Fruit fly (Drosophila melanogaster) whole organism, embryonic: ENCODE measurements around the gene cysu.

ENCODE experiments used
- Atf-2 ChIP-seq: fragments of 200-800 bp; sonication (Bioruptor generic); optimal IDR thresholded peaks from 2 replicates; lab custom pipeline; 2016; ENCODE audit warnings: missing biosample characterization, missing genetic modification characterization
- Atf6 ChIP-seq: fragments of 200-800 bp; sonication (Bioruptor generic); IDR thresholded peaks from 2 replicates; pipeline ENCODE4 v1.3.6; 2022; ENCODE audit warnings: missing biosample characterization, missing genetic modification characterization
- CG10979 ChIP-seq: fragments of 200-800 bp; sonication (Bioruptor generic); optimal IDR thresholded peaks from 2 replicates; lab custom pipeline; 2018; ENCODE audit warnings: missing biosample characterization, mild to moderate bottlenecking, missing genetic modification characterization, moderate library complexity
- CG11085 ChIP-seq: fragments of 200-800 bp; sonication (Bioruptor generic); IDR thresholded peaks from 2 replicates; pipeline ENCODE4 v1.3.6; 2022; ENCODE audit warnings: missing biosample characterization, missing genetic modification characterization
- CG1529 ChIP-seq: fragments of 200-800 bp; sonication (Bioruptor generic); optimal IDR thresholded peaks from 3 replicates; lab custom pipeline; 2018; ENCODE audit warnings: missing biosample characterization, missing genetic modification characterization
- CG16813 ChIP-seq: fragments of 200-800 bp; sonication (Bioruptor generic); IDR thresholded peaks from 3 replicates; pipeline ENCODE4 v1.3.6; 2022; ENCODE audit warnings: missing biosample characterization, missing genetic modification characterization; ENCODE audit not compliant: partially characterized antibody
- CG17385 ChIP-seq: fragments of 200-800 bp; sonication (Bioruptor generic); optimal IDR thresholded peaks from 3 replicates; lab custom pipeline; 2018; ENCODE audit warnings: missing biosample characterization, mild to moderate bottlenecking, missing genetic modification characterization
- CG17912 ChIP-seq: fragments of 200-800 bp; sonication (Bioruptor generic); optimal IDR thresholded peaks from 2 replicates; lab custom pipeline; 2018; ENCODE audit warnings: missing biosample characterization, mild to moderate bottlenecking, missing genetic modification characterization
- CG18262 ChIP-seq: fragments of 200-800 bp; optimal IDR thresholded peaks from 3 replicates; lab custom pipeline; 2019; ENCODE audit warnings: missing biosample characterization, mild to moderate bottlenecking, missing genetic modification characterization, moderate library complexity
- CG18619 ChIP-seq: fragments of 200-800 bp; sonication (Bioruptor generic); optimal IDR thresholded peaks from 3 replicates; lab custom pipeline; 2017; ENCODE audit warnings: missing biosample characterization, mild to moderate bottlenecking, missing genetic modification characterization
- CG2875 ChIP-seq: fragments of 200-800 bp; sonication (Bioruptor generic); optimal IDR thresholded peaks from 2 replicates; lab custom pipeline; 2017; ENCODE audit warnings: missing biosample characterization, mild to moderate bottlenecking, missing genetic modification characterization, missing genetic modification reagents
- CG30431 ChIP-seq: fragments of 200-800 bp; sonication (Bioruptor generic); optimal IDR thresholded peaks from 2 replicates; lab custom pipeline; 2017; ENCODE audit warnings: missing biosample characterization, missing genetic modification characterization
- CG32767 ChIP-seq: fragments of 200-800 bp; sonication (Bioruptor generic); IDR thresholded peaks from 2 replicates; pipeline ENCODE4 v1.3.6; 2022; ENCODE audit warnings: missing biosample characterization, missing genetic modification characterization
- CG3838 ChIP-seq: fragments of 200-800 bp; sonication (Bioruptor generic); optimal IDR thresholded peaks from 3 replicates; lab custom pipeline; 2016; ENCODE audit warnings: missing biosample characterization, missing genetic modification characterization
- CG4282 ChIP-seq: fragments of 200-800 bp; sonication (Bioruptor generic); optimal IDR thresholded peaks from 2 replicates; lab custom pipeline; 2016; ENCODE audit warnings: missing biosample characterization, missing genetic modification characterization
- CG4404 ChIP-seq: fragments of 200-800 bp; sonication (Bioruptor generic); IDR thresholded peaks from 2 replicates; pipeline ENCODE4 v1.3.6; 2022; ENCODE audit warnings: missing biosample characterization, missing genetic modification characterization
- CG6791 ChIP-seq: fragments of 200-800 bp; sonication (Bioruptor generic); IDR thresholded peaks from 3 replicates; pipeline ENCODE4 v1.3.6; 2022; ENCODE audit warnings: missing biosample characterization, missing genetic modification characterization; ENCODE audit not compliant: partially characterized antibody
- Dip2 ChIP-seq: fragments of 200-800 bp; sonication (Bioruptor generic); IDR thresholded peaks from 2 replicates; pipeline ENCODE4 v1.3.6; 2022; ENCODE audit warnings: missing biosample characterization, missing genetic modification characterization
- ERR ChIP-seq: fragments of 200-800 bp; sonication (Bioruptor generic); optimal IDR thresholded peaks from 2 replicates; lab custom pipeline; 2016; ENCODE audit warnings: missing biosample characterization, missing genetic modification characterization
- Ets65A ChIP-seq: fragments of 200-800 bp; sonication (Bioruptor generic); peaks from one replicate; lab custom pipeline; 2016; ENCODE audit warnings: missing biosample characterization, missing genetic modification characterization
- Fer1 ChIP-seq: fragments of 200-800 bp; sonication (Bioruptor generic); optimal IDR thresholded peaks from 2 replicates; lab custom pipeline; 2017; ENCODE audit warnings: missing biosample characterization, mild to moderate bottlenecking, missing genetic modification characterization
- Gsc ChIP-seq: fragments of 200-800 bp; sonication (Bioruptor generic); IDR thresholded peaks from 2 replicates; pipeline ENCODE4 v1.3.6; 2022; ENCODE audit warnings: missing biosample characterization, missing genetic modification characterization
- H2.0 ChIP-seq: fragments of 200-800 bp; sonication (Bioruptor generic); IDR thresholded peaks from 2 replicates; pipeline ENCODE4 v1.3.6; 2022; ENCODE audit warnings: missing biosample characterization, missing genetic modification characterization
- Hsf ChIP-seq: fragments of 200-800 bp; sonication (Bioruptor generic); optimal IDR thresholded peaks from 3 replicates; lab custom pipeline; 2016; ENCODE audit warnings: missing biosample characterization, missing genetic modification characterization
- Med ChIP-seq: fragments of 200-800 bp; sonication (Bioruptor generic); peaks from one replicate; lab custom pipeline; 2016; ENCODE audit warnings: missing biosample characterization, missing genetic modification characterization, mild to moderate bottlenecking, inconsistent platforms, moderate library complexity
- Myb ChIP-seq: fragments of 200-800 bp; sonication (Bioruptor generic); optimal IDR thresholded peaks from 2 replicates; lab custom pipeline; 2016; ENCODE audit warnings: missing biosample characterization, missing genetic modification characterization
- NC2β ChIP-seq: fragments of 200-800 bp; sonication (Bioruptor generic); optimal IDR thresholded peaks from 2 replicates; lab custom pipeline; 2016; ENCODE audit warnings: missing biosample characterization, missing genetic modification characterization
- Neu2 ChIP-seq: fragments of 200-800 bp; sonication (Bioruptor generic); optimal IDR thresholded peaks from 3 replicates; lab custom pipeline; 2016; ENCODE audit warnings: missing biosample characterization, missing genetic modification characterization, borderline replicate concordance
- Taf1 ChIP-seq: fragments of 200-800 bp; sonication (Bioruptor generic); IDR thresholded peaks from 2 replicates; pipeline ENCODE4 v1.3.6; 2022; ENCODE audit warnings: missing biosample characterization, missing genetic modification characterization
- Xbp1 ChIP-seq: fragments of 200-800 bp; sonication (Bioruptor generic); optimal IDR thresholded peaks from 3 replicates; lab custom pipeline; 2016; ENCODE audit warnings: missing biosample characterization, mild to moderate bottlenecking, missing genetic modification characterization
- ara ChIP-seq: fragments of 200-800 bp; sonication (Bioruptor generic); IDR thresholded peaks from 2 replicates; pipeline ENCODE4 v1.3.6; 2022; ENCODE audit warnings: missing biosample characterization, missing genetic modification characterization
- bab2 ChIP-seq: fragments of 200-800 bp; sonication (Bioruptor generic); optimal IDR thresholded peaks from 2 replicates; lab custom pipeline; 2016; ENCODE audit warnings: missing biosample characterization, missing genetic modification characterization
- bowl ChIP-seq: fragments of 200-800 bp; sonication (Bioruptor generic); IDR thresholded peaks from 2 replicates; pipeline ENCODE4 v1.3.6; 2022; ENCODE audit warnings: missing biosample characterization, missing genetic modification characterization
- cg ChIP-seq: fragments of 200-800 bp; sonication (Bioruptor generic); optimal IDR thresholded peaks from 3 replicates; lab custom pipeline; 2019; ENCODE audit warnings: missing biosample characterization, mild to moderate bottlenecking, missing genetic modification characterization, moderate library complexity
- danr ChIP-seq: fragments of 200-800 bp; sonication (Bioruptor generic); IDR thresholded peaks from 2 replicates; pipeline ENCODE4 v1.3.6; 2022; ENCODE audit warnings: missing biosample characterization, missing genetic modification characterization
- dpn ChIP-seq, 2 experiments: fragments of 200-800 bp; sonication (Bioruptor generic); optimal IDR thresholded peaks; 3 replicates each; lab custom pipeline; 2016; ENCODE audit warnings: missing biosample characterization in 2 of 2, missing genetic modification characterization in 2 of 2
- eve ChIP-seq, 2 experiments: fragments of >200 bp; optimal IDR thresholded peaks; 2 replicates each; lab custom pipeline; 2017; ENCODE audit warnings: missing biosample characterization in 2 of 2, missing genetic modification characterization in 2 of 2
- fd3F ChIP-seq: fragments of 200-800 bp; sonication (Bioruptor generic); optimal IDR thresholded peaks from 2 replicates; lab custom pipeline; 2018; ENCODE audit warnings: missing biosample characterization, mild to moderate bottlenecking, missing genetic modification characterization, moderate library complexity
- gcm2 ChIP-seq: fragments of 200-800 bp; sonication (Bioruptor generic); optimal IDR thresholded peaks from 2 replicates; lab custom pipeline; 2016; ENCODE audit warnings: missing biosample characterization, missing genetic modification characterization
- gfzf ChIP-seq: fragments of 200-800 bp; sonication (Bioruptor generic); optimal IDR thresholded peaks from 2 replicates; lab custom pipeline; 2016; ENCODE audit warnings: missing biosample characterization, mild to moderate bottlenecking, missing genetic modification characterization, moderate library complexity
- lbe ChIP-seq: fragments of 200-800 bp; sonication (Bioruptor generic); optimal IDR thresholded peaks from 2 replicates; lab custom pipeline; 2016; ENCODE audit warnings: missing biosample characterization, mild to moderate bottlenecking, missing genetic modification characterization
- pfk ChIP-seq: fragments of 200-800 bp; sonication (Bioruptor generic); optimal IDR thresholded peaks from 2 replicates; lab custom pipeline; 2018; ENCODE audit warnings: missing biosample characterization, mild to moderate bottlenecking, missing genetic modification characterization, moderate library complexity
- pho ChIP-seq: fragments of 200-800 bp; sonication (Bioruptor generic); optimal IDR thresholded peaks from 2 replicates; lab custom pipeline; 2016; ENCODE audit warnings: missing biosample characterization, missing genetic modification characterization
- pita ChIP-seq: fragments of 200-800 bp; sonication (Bioruptor generic); optimal IDR thresholded peaks from 2 replicates; lab custom pipeline; 2017; ENCODE audit warnings: missing biosample characterization, mild to moderate bottlenecking, missing genetic modification characterization
- pros ChIP-seq: fragments of 200-800 bp; sonication (Bioruptor generic); optimal IDR thresholded peaks from 3 replicates; lab custom pipeline; 2019; ENCODE audit warnings: missing biosample characterization, mild to moderate bottlenecking, missing genetic modification characterization, moderate library complexity
- ranshi ChIP-seq: fragments of 200-800 bp; sonication (Bioruptor generic); IDR thresholded peaks from 2 replicates; pipeline ENCODE4 v1.3.6; 2022; ENCODE audit warnings: missing biosample characterization, missing genetic modification characterization
- schlank ChIP-seq: fragments of 200-800 bp; sonication (Bioruptor generic); optimal IDR thresholded peaks from 2 replicates; lab custom pipeline; 2018; ENCODE audit warnings: missing biosample characterization, mild to moderate bottlenecking, missing genetic modification characterization
- seq ChIP-seq: fragments of 200-800 bp; sonication (Bioruptor generic); IDR thresholded peaks from 2 replicates; pipeline ENCODE4 v1.3.6; 2022; ENCODE audit warnings: missing biosample characterization, missing genetic modification characterization
- slou ChIP-seq: fragments of 200-800 bp; sonication (Bioruptor generic); optimal IDR thresholded peaks from 3 replicates; lab custom pipeline; 2016; ENCODE audit warnings: missing biosample characterization, missing genetic modification characterization
- zen ChIP-seq: fragments of 200-800 bp; sonication (Bioruptor generic); optimal IDR thresholded peaks from 3 replicates; lab custom pipeline; 2018; ENCODE audit warnings: missing biosample characterization, mild to moderate bottlenecking, missing genetic modification characterization, moderate library complexity

The cysu gene

DNA sequence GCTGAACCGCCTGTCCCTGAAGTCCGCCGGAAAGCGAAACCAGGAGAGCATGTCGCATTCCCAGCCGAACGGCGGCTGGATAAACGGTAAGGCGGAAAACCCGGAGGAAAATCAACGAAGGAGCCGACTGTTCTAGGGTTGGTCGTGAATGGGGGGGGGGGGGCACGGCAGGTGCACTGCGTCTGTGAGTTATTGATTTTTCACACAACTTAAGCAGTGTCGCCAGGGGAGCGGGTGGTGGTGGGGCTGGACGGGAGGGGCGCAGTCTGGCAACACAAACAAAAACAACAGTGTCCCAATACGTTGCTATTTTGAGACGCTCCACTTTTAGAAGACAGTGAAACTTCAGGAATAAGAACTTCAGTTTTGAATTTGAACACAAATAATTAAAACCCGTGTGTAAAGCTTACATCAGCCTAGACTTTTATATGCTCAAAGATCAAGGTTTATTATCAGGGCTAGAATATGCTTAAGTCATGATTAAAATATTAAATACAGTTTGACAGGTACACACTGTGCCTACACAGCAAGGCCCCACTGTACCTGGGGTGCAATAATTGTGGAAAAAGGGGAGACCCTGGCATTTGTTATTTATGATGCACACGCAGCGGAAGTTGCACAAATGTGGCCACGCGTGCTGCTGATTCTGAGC, 39.3 kb upstream of the cysu start (continued):
- TF ChIP-seq bowl (GFP tag; lab: Robert Waterston, UW): no peak
- TF ChIP-seq CG4404: peak; percentile 49; the same call in 1 of the 2 replicates
- TF ChIP-seq seq (GFP tag; lab: Robert Waterston, UW): peak; percentile 49; the same call in 1 of the 2 replicates
- no peak for TF ChIP-seq slou (GFP tag; lab: Kevin White, UChicago)
- no peak for TF ChIP-seq Atf-2
- peak; percentile 71 for TF ChIP-seq CG2875
- TF ChIP-seq Myb: no peak
- TF ChIP-seq CG17912 (GFP tag; lab: Kevin White, UChicago): no peak
- TF ChIP-seq ranshi (GFP tag; lab: Robert Waterston, UW): peak; percentile 77
- TF ChIP-seq Hsf: peak; percentile 54
- no peak; the same call in 1 of the 2 replicates for TF ChIP-seq Taf1
- peak; percentile 72 for TF ChIP-seq Fer1 (GFP tag; lab: Kevin White, UChicago)
- TF ChIP-seq gcm2: no peak
- TF ChIP-seq Ets65A (GFP tag; lab: Kevin White, UChicago): peak; percentile 96
- TF ChIP-seq dpn (GFP tag; optimal IDR thresholded peaks at IDR 0.05; lab: Kevin White, UChicago): peak; percentile 6 to 64
- no peak for TF ChIP-seq CG3838 (GFP tag; lab: Kevin White, UChicago)
- no peak for TF ChIP-seq pita (GFP tag; lab: Kevin White, UChicago)
- TF ChIP-seq zen (tag; lab: Kevin White, UChicago): peak; percentile 35
- peak; percentile 11 for TF ChIP-seq fd3F (GFP tag; lab: Kevin White, UChicago)
- TF ChIP-seq schlank: no peak
- peak; percentile 81 for TF ChIP-seq CG18262 (tag; lab: Kevin White, UChicago)
- TF ChIP-seq H2.0 (GFP tag; lab: Robert Waterston, UW): peak; percentile 80
- peak; percentile 43 for TF ChIP-seq CG18619
- no peak for TF ChIP-seq CG4282 (GFP tag; lab: Kevin White, UChicago)
- no peak for TF ChIP-seq cg
- peak; percentile 80 for TF ChIP-seq CG10979
- TF ChIP-seq Atf6 (GFP tag; lab: Robert Waterston, UW): peak; percentile 65
- no peak for TF ChIP-seq Dip2 (GFP tag; lab: Robert Waterston, UW)
- peak; percentile 71 for TF ChIP-seq Xbp1 (GFP tag; lab: Kevin White, UChicago)
- peak; percentile 42 for TF ChIP-seq CG30431
- TF ChIP-seq eve (GFP tag; optimal IDR thresholded peaks at IDR 0.05; lab: Kevin White, UChicago): peak in 1 of 2 experiments; percentile 57
- TF ChIP-seq Med (GFP tag; lab: Kevin White, UChicago): peak; percentile 90
- TF ChIP-seq CG6791 (GFP tag; lab: Robert Waterston, UW): no peak
- TF ChIP-seq Neu2 (GFP tag; lab: Kevin White, UChicago): no peak
- TF ChIP-seq Gsc (GFP tag; lab: Robert Waterston, UW): peak; percentile 55; the same call in 1 of the 2 replicates
- TF ChIP-seq ERR (GFP tag; lab: Kevin White, UChicago): no peak
- peak; percentile 9; the same call in 1 of the 2 replicates for TF ChIP-seq CG11085 (GFP tag; lab: Robert Waterston, UW)
- no peak for TF ChIP-seq pho (GFP tag; lab: Kevin White, UChicago)
- TF ChIP-seq CG1529: peak; percentile 65
- peak; percentile 23 for TF ChIP-seq NC2β (GFP tag; lab: Kevin White, UChicago)
- TF ChIP-seq pfk (GFP tag; lab: Kevin White, UChicago): no peak
- no peak for TF ChIP-seq gfzf (GFP tag; lab: Kevin White, UChicago)
- TF ChIP-seq CG16813: no peak
- peak; percentile 85 for TF ChIP-seq ara (GFP tag; lab: Robert Waterston, UW)
- TF ChIP-seq pros (GFP tag; lab: Kevin White, UChicago): no peak
- peak; percentile 63; the same call in 1 of the 2 replicates for TF ChIP-seq CG32767 (GFP tag; lab: Robert Waterston, UW)
- peak; percentile 64 for TF ChIP-seq CG17385 (GFP tag; lab: Kevin White, UChicago)
- peak; percentile 25; the same call in 1 of the 2 replicates for TF ChIP-seq danr (GFP tag; lab: Robert Waterston, UW)
- TF ChIP-seq bab2 (GFP tag; lab: Kevin White, UChicago): peak; percentile 46
- peak; percentile 57 for TF ChIP-seq lbe (GFP tag; lab: Kevin White, UChicago)
